Fruit fly (Drosophila melanogaster) Kc167 (cell line): ENCODE data around the gene CG3592.

Experiments
- Myc ChIP-seq: fragments of >200 bp; optimal IDR thresholded peaks from 2 replicates; lab custom pipeline; 2017; ENCODE audit warnings: missing external identifiers
- Sin3A ChIP-seq: fragments of >200 bp; optimal IDR thresholded peaks from 2 replicates; lab custom pipeline; 2018; ENCODE audit warnings: missing external identifiers
- h ChIP-seq: fragments of >200 bp; optimal IDR thresholded peaks from 3 replicates; lab custom pipeline; 2018; ENCODE audit warnings: missing external identifiers
- insv ChIP-seq: fragments of >200 bp; optimal IDR thresholded peaks from 3 replicates; lab custom pipeline; 2018; ENCODE audit warnings: missing external identifiers
- psq ChIP-seq: fragments of >200 bp; optimal IDR thresholded peaks from 2 replicates; lab custom pipeline; 2017; ENCODE audit warnings: missing external identifiers
- ttk ChIP-seq: sonication (Bioruptor generic); optimal IDR thresholded peaks from 2 replicates; lab custom pipeline; 2017; ENCODE audit warnings: missing external identifiers

DNA sequence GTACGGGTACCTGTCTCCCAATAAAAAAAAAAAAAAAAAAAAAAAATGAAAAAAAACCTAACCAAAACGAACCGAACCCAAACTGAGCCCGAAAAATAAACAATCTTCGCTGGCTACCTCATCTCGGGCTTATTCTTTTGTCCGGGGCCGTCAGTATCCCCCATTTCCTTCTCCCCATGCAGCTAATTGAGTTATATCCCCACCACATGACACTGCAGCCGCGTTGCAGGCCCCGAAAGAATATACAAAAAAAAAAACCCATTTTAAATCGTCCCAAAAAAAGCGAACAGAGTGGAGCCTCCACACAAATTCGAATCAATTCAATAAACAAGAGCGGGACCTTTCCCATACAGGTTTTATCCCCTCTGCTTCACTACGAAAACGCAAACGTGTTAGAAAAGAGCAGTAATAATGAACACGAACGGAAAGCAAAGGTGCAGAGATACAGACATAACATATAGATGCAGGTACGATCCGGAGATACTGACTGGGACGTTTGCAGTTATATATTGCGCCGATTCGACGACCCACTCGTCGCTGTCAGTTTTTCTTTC lies 29.8 kb downstream of the CG3592 start:
- TF ChIP-seq h (lab: Kevin White, UChicago) (no peak), Sin3A (lab: Kevin White, UChicago) (no peak), psq (lab: Kevin White, UChicago) (no peak), insv (lab: Kevin White, UChicago) (no peak), Myc (no peak), ttk (no peak)
